Worm (Caenorhabditis elegans) whole organism, midembryonic: Measurements from ENCODE around the gene K12B6.4.

Source experiments
- T22C8.4 ChIP-seq: fragments of 200-800 bp; sonication (Bioruptor generic); IDR thresholded peaks from 2 replicates; pipeline ENCODE4 v1.3.6; 2022; ENCODE audit warnings: missing genetic modification characterization, missing compliant biosample characterization
- cog-1 ChIP-seq: sonication (generic microtip); optimal IDR thresholded peaks from 2 replicates; lab custom pipeline; 2016; ENCODE audit warnings: missing genetic modification characterization, missing compliant biosample characterization
- flt-1 ChIP-seq: fragments of 200-800 bp; sonication (Bioruptor generic); IDR thresholded peaks from 2 replicates; pipeline ENCODE4 v1.3.6; 2022; ENCODE audit warnings: missing genetic modification characterization, missing compliant biosample characterization
- klf-2 ChIP-seq: fragments of 200-800 bp; sonication (Bioruptor generic); conservative IDR thresholded peaks from 2 replicates; pipeline ENCODE4 v1.3.6; 2022; ENCODE audit warnings: missing genetic modification reagents, missing genetic modification characterization, missing compliant biosample characterization
- med-1 ChIP-seq: sonication (generic microtip); optimal IDR thresholded peaks from 2 replicates; lab custom pipeline; 2017; ENCODE audit warnings: missing genetic modification characterization, mild to moderate bottlenecking, missing compliant biosample characterization, antibody characterized with exemption, missing genetic modification reagents; ENCODE audit not compliant: insufficient read depth
- ref-1 ChIP-seq: fragments of 200-800 bp; sonication (Bioruptor generic); conservative IDR thresholded peaks from 2 replicates; pipeline ENCODE4 v1.3.6; 2022; ENCODE audit warnings: missing genetic modification reagents, missing genetic modification characterization, missing compliant biosample characterization
- tab-1 ChIP-seq: fragments of 200-800 bp; sonication (Bioruptor generic); IDR thresholded peaks from 2 replicates; pipeline ENCODE4 v1.3.6; 2022; ENCODE audit warnings: missing genetic modification characterization, missing compliant biosample characterization
- ztf-23 ChIP-seq: fragments of 200-800 bp; sonication (Bioruptor generic); IDR thresholded peaks from 2 replicates; pipeline ENCODE4 v1.3.6; 2022; ENCODE audit warnings: missing genetic modification reagents, missing genetic modification characterization, missing compliant biosample characterization
- ztf-29 ChIP-seq: fragments of 200-800 bp; sonication (Bioruptor generic); IDR thresholded peaks from 2 replicates; pipeline ENCODE4 v1.3.6; 2022; ENCODE audit warnings: missing genetic modification reagents, missing genetic modification characterization, missing compliant biosample characterization

The K12B6.4 gene

ce11 chrV:6280067-6280466, 1.0 kb downstream of the K12B6.4 start:
- TF ChIP-seq flt-1 (GFP tag; lab: Robert Waterston, UW) (no peak), ztf-29 (GFP tag; lab: Robert Waterston, UW) (no peak), klf-2 (GFP tag; lab: Robert Waterston, UW) (no peak), cog-1 (tag; lab: Kevin White, UChicago) (no peak), T22C8.4 (no peak), med-1 (GFP tag; lab: Kevin White, UChicago) (no peak), tab-1 (GFP tag; lab: Robert Waterston, UW) (no peak), ztf-23 (GFP tag; lab: Robert Waterston, UW) (no peak), ref-1 (GFP tag; lab: Robert Waterston, UW) (no peak)

DNA sequence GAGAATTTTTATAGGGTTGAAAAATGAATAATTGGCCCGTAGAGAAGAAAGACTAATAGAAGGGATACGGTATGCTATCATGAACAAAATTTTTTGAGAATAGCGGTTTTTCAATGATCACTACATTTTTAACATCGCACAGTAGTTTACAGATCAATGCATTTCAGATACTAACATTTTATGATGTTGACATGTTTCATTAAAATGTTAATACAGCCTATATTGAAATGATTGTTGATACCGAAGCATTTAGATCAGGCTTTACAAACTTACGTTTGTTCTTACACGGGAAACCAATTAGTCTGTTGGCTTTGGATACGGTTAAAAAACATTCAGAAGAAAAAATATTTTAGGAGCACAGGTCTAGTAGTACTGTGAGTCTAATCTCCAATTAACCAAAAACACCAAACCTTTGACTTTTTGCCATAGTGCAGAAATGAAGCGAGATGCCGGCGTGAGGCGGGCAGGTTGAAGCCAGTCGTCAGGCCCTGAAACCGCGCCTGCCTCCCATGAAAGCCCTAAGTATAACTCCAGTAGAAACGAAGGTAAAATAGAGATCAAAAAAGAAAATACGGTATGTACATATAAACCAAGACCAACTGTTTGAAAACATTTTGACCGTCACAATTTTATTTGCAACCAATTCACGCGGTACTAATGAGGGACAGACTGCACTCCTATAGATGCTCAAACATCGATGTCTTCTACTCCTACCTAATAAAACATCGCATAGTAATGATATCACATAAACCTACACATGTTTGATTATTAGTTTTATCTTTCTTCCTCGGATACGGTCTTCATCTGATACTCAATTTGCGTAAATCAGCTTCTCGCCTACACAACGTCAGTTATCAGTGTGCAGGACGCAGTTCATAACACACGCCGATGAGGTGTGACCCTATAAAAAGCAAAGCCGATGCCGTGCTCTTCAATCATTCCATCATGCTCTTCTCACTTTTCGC, 2.7 kb downstream of the K12B6.4 start, which contains the start of gene fil-2:
Gene fil-2, plus strand, starts transcription at position 915 of the 965 bp plus-strand sequence.
- TF ChIP-seq flt-1 (GFP tag; lab: Robert Waterston, UW) (no peak), T22C8.4 (no peak), ztf-23 (GFP tag; lab: Robert Waterston, UW) (no peak), tab-1 (GFP tag; lab: Robert Waterston, UW) (no peak), med-1 (GFP tag; lab: Kevin White, UChicago) (no peak), klf-2 (GFP tag; lab: Robert Waterston, UW) (no peak), cog-1 (tag; lab: Kevin White, UChicago) (no peak), ref-1 (GFP tag; lab: Robert Waterston, UW) (no peak), ztf-29 (GFP tag; lab: Robert Waterston, UW) (no peak)

ce11 chrV:6277178-6277834, 3.8 kb downstream of the K12B6.4 start:
- no peak for TF ChIP-seq flt-1 (GFP tag; lab: Robert Waterston, UW)
- TF ChIP-seq T22C8.4, result no peak
- TF ChIP-seq ref-1 (GFP tag; lab: Robert Waterston, UW), result no peak
- TF ChIP-seq klf-2 (GFP tag; lab: Robert Waterston, UW), result no peak
- TF ChIP-seq ztf-29 (GFP tag; lab: Robert Waterston, UW), result no peak
- no peak for TF ChIP-seq tab-1 (GFP tag; lab: Robert Waterston, UW)
- no peak for TF ChIP-seq med-1 (GFP tag; lab: Kevin White, UChicago)
- no peak for TF ChIP-seq cog-1 (tag; lab: Kevin White, UChicago)
- TF ChIP-seq ztf-23 (GFP tag; lab: Robert Waterston, UW), result no peak

DNA sequence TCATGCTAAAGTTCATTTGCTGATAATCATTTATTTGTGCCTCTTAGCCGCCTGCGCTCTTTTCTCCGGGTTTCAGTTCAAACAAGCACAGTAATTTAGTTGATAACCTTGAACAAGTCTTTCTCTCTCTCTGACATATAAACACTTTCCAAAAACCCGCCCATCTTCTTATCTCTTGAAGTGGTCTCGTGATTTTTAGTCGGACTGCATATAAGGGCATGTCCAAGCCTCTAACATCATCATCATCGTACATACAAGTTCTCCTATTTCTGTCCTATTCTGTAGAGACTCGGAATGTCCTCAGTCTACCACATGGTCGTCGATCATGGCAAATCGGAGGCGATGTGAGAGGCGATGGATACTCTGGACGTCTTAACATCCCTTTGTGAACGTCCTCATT, 4.9 kb downstream of the K12B6.4 start, which contains the start of gene F31F7.1:
Gene F31F7.1, plus strand, starts transcription at position 235 of the 400 bp plus-strand sequence.
- no peak for TF ChIP-seq med-1 (GFP tag; lab: Kevin White, UChicago)
- no peak for TF ChIP-seq T22C8.4
- TF ChIP-seq ztf-23 (GFP tag; lab: Robert Waterston, UW), result no peak

ce11 chrV:6275209-6275608, 5.9 kb downstream of the K12B6.4 start:
- TF ChIP-seq ref-1 (GFP tag; lab: Robert Waterston, UW), result no peak
- no peak for TF ChIP-seq T22C8.4
- TF ChIP-seq klf-2 (GFP tag; lab: Robert Waterston, UW), result no peak
- no peak for TF ChIP-seq med-1 (GFP tag; lab: Kevin White, UChicago)
- no peak for TF ChIP-seq ztf-29 (GFP tag; lab: Robert Waterston, UW)
- TF ChIP-seq ztf-23 (GFP tag; lab: Robert Waterston, UW), result no peak
- TF ChIP-seq tab-1 (GFP tag; lab: Robert Waterston, UW), result no peak
- no peak for TF ChIP-seq flt-1 (GFP tag; lab: Robert Waterston, UW)
- TF ChIP-seq cog-1 (tag; lab: Kevin White, UChicago), result no peak

- TF ChIP-seq ref-1 (GFP tag; lab: Robert Waterston, UW) (no peak), ztf-23 (GFP tag; lab: Robert Waterston, UW) (no peak), T22C8.4 (no peak), klf-2 (GFP tag; lab: Robert Waterston, UW) (no peak), tab-1 (GFP tag; lab: Robert Waterston, UW) (no peak), flt-1 (GFP tag; lab: Robert Waterston, UW) (no peak), cog-1 (tag; lab: Kevin White, UChicago) (no peak), ztf-29 (GFP tag; lab: Robert Waterston, UW) (no peak), med-1 (GFP tag; lab: Kevin White, UChicago) (no peak)
These were observed 10.5 kb downstream of the K12B6.4 start, which contains the start of gene F31F7.2 for ce11 chrV:6270552-6270951. F31F7.2 (plus strand) TSS chrV:6270852.

- TF ChIP-seq flt-1 (GFP tag; lab: Robert Waterston, UW) (0 out of 2 replicates have a peak, but pooled peaks have one; percentile 4), med-1 (GFP tag; lab: Kevin White, UChicago) (no peak), cog-1 (tag; lab: Kevin White, UChicago) (no peak)
These were observed 11.0 kb downstream of the K12B6.4 start for ce11 chrV:6270097-6270496.

DNA sequence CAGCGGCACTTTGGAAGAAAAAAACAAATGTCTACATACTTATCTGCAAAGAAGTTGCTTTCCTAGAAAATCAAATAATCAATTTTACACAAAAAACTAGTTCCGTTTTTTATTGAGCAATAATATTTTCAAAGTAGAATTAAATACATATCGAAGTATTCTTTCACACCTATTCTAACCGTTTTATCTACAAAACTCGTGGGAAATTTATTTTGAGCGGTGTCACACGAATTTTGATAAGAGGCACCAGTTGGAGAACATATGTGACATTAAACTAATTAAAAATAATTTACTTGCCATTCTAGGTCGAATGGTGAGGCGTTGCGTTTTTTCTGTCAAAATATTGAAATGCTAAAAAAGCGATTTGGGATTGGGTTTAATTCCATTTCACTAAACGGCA, 12.1 kb downstream of the K12B6.4 start:
- TF ChIP-seq ref-1 (GFP tag; lab: Robert Waterston, UW) (no peak), med-1 (GFP tag; lab: Kevin White, UChicago) (no peak), klf-2 (GFP tag; lab: Robert Waterston, UW) (no peak), flt-1 (GFP tag; lab: Robert Waterston, UW) (no peak), tab-1 (GFP tag; lab: Robert Waterston, UW) (no peak), ztf-23 (GFP tag; lab: Robert Waterston, UW) (no peak), ztf-29 (GFP tag; lab: Robert Waterston, UW) (no peak), T22C8.4 (no peak), cog-1 (tag; lab: Kevin White, UChicago) (no peak)
